Worm (Caenorhabditis elegans) whole organism, L2 larva: Measurements from ENCODE around the gene fzy-1.
A peak's percentile ranks its signal among the peaks of the same experiment; 100 is the strongest.

Experiments used
- C34F6.9 ChIP-seq: fragments of 150-350 bp; optimal IDR thresholded peaks from 2 replicates; lab custom pipeline; 2014; ENCODE audit warnings: missing biosample characterization, missing genetic modification characterization
- F13H6.1 ChIP-seq: sonication (generic microtip); optimal IDR thresholded peaks from 2 replicates; lab custom pipeline; 2016; ENCODE audit warnings: missing genetic modification characterization, missing compliant biosample characterization
- R02D3.7 ChIP-seq: fragments of 150-350 bp; optimal IDR thresholded peaks from 2 replicates; lab custom pipeline; 2014; ENCODE audit warnings: missing biosample characterization, missing genetic modification characterization
- Y55F3AM.14 ChIP-seq: fragments of 200-800 bp; sonication (Bioruptor generic); optimal IDR thresholded peaks from 2 replicates; lab custom pipeline; 2018; ENCODE audit warnings: mild to moderate bottlenecking, missing genetic modification characterization, missing compliant biosample characterization
- ZK546.5 ChIP-seq: sonication (generic microtip); optimal IDR thresholded peaks from 2 replicates; lab custom pipeline; 2017; ENCODE audit warnings: missing biosample characterization, missing genetic modification characterization
- aly-2 ChIP-seq: fragments of 150-350 bp; optimal IDR thresholded peaks from 2 replicates; lab custom pipeline; 2014; ENCODE audit warnings: missing biosample characterization, missing genetic modification characterization
- ama-1 ChIP-seq: fragments of 150-350 bp; optimal IDR thresholded peaks from 2 replicates; lab custom pipeline; 2018; ENCODE audit warnings: inconsistent platforms
- crh-2 ChIP-seq: sonication (generic microtip); optimal IDR thresholded peaks from 2 replicates; lab custom pipeline; 2017; ENCODE audit warnings: missing biosample characterization, missing genetic modification characterization
- dmd-4 ChIP-seq: sonication (generic microtip); optimal IDR thresholded peaks from 2 replicates; lab custom pipeline; 2017; ENCODE audit warnings: missing biosample characterization, missing genetic modification characterization
- egl-27 ChIP-seq: sonication (generic microtip); optimal IDR thresholded peaks from 3 replicates; lab custom pipeline; 2017; ENCODE audit warnings: missing biosample characterization, missing genetic modification reagents, missing genetic modification characterization
- elt-1 ChIP-seq: fragments of 150-350 bp; optimal IDR thresholded peaks from 2 replicates; lab custom pipeline; 2014; ENCODE audit warnings: missing biosample characterization, missing genetic modification characterization
- elt-3 ChIP-seq: sonication (generic microtip); optimal IDR thresholded peaks from 2 replicates; lab custom pipeline; 2017; ENCODE audit warnings: missing biosample characterization, missing genetic modification characterization
- fos-1 ChIP-seq: fragments of 150-350 bp; optimal IDR thresholded peaks from 2 replicates; lab custom pipeline; 2014; ENCODE audit warnings: missing biosample characterization, missing genetic modification characterization
- gmeb-1 ChIP-seq: fragments of 150-350 bp; optimal IDR thresholded peaks from 2 replicates; lab custom pipeline; 2014; ENCODE audit warnings: missing biosample characterization, missing genetic modification characterization
- lin-11 ChIP-seq: fragments of 150-350 bp; sonication (generic microtip); optimal IDR thresholded peaks from 2 replicates; lab custom pipeline; 2014; ENCODE audit warnings: missing biosample characterization, missing genetic modification characterization, inconsistent platforms, mixed read lengths
- lin-39 ChIP-seq: fragments of 150-350 bp; optimal IDR thresholded peaks from 2 replicates; lab custom pipeline; 2014; ENCODE audit warnings: missing biosample characterization, missing genetic modification reagents, missing genetic modification characterization
- lsy-2 ChIP-seq, 2 experiments: fragments of 150-350 bp in 1 of 2; sonication (generic microtip) in 1 of 2; optimal IDR thresholded peaks; 2 replicates each; lab custom pipeline; 2014 to 2017; ENCODE audit warnings: missing biosample characterization in 2 of 2, missing genetic modification characterization in 2 of 2
- mbf-1 ChIP-seq: sonication (generic microtip); optimal IDR thresholded peaks from 2 replicates; lab custom pipeline; 2017; ENCODE audit warnings: missing biosample characterization, missing genetic modification characterization
- nhr-10 ChIP-seq: sonication (generic microtip); optimal IDR thresholded peaks from 2 replicates; lab custom pipeline; 2017; ENCODE audit warnings: missing biosample characterization, missing genetic modification characterization
- nhr-11 ChIP-seq: fragments of 150-350 bp; optimal IDR thresholded peaks from 2 replicates; lab custom pipeline; 2014; ENCODE audit warnings: missing biosample characterization, missing genetic modification characterization
- nhr-12 ChIP-seq: fragments of 150-350 bp; optimal IDR thresholded peaks from 2 replicates; lab custom pipeline; 2014; ENCODE audit warnings: missing biosample characterization, missing genetic modification characterization
- nhr-129 ChIP-seq: fragments of 150-350 bp; optimal IDR thresholded peaks from 2 replicates; lab custom pipeline; 2014; ENCODE audit warnings: missing biosample characterization, missing genetic modification characterization
- nhr-21 ChIP-seq: fragments of 150-350 bp; optimal IDR thresholded peaks from 2 replicates; lab custom pipeline; 2014; ENCODE audit warnings: missing biosample characterization, missing genetic modification characterization
- nhr-23 ChIP-seq: fragments of 150-350 bp; optimal IDR thresholded peaks from 2 replicates; lab custom pipeline; 2014; ENCODE audit warnings: missing biosample characterization, missing genetic modification reagents, missing genetic modification characterization
- nhr-237 ChIP-seq: fragments of 150-350 bp; optimal IDR thresholded peaks from 2 replicates; lab custom pipeline; 2014; ENCODE audit warnings: missing biosample characterization, missing genetic modification characterization
- nhr-25 ChIP-seq: fragments of 150-350 bp; sonication (generic microtip); optimal IDR thresholded peaks from 3 replicates; lab custom pipeline; 2014; ENCODE audit warnings: missing biosample characterization, missing genetic modification characterization
- nhr-6 ChIP-seq: fragments of 150-350 bp; optimal IDR thresholded peaks from 2 replicates; lab custom pipeline; 2014; ENCODE audit warnings: missing biosample characterization, missing genetic modification characterization
- nhr-77 ChIP-seq: fragments of 150-350 bp; optimal IDR thresholded peaks from 2 replicates; lab custom pipeline; 2014; ENCODE audit warnings: missing biosample characterization, missing genetic modification characterization
- peb-1 ChIP-seq: fragments of 150-350 bp; optimal IDR thresholded peaks from 2 replicates; lab custom pipeline; 2014; ENCODE audit warnings: missing biosample characterization, missing genetic modification characterization
- skn-1 ChIP-seq: sonication (generic microtip); optimal IDR thresholded peaks from 2 replicates; lab custom pipeline; 2017; ENCODE audit warnings: missing biosample characterization, missing genetic modification characterization
- sma-3 ChIP-seq: sonication (generic microtip); optimal IDR thresholded peaks from 2 replicates; lab custom pipeline; 2016; ENCODE audit warnings: missing genetic modification reagents, missing genetic modification characterization, missing compliant biosample characterization
- sma-9 ChIP-seq, 2 experiments: fragments of 150-350 bp in 1 of 2; sonication (generic microtip) in 1 of 2; optimal IDR thresholded peaks; 2 replicates each; lab custom pipeline; 2014 to 2016; ENCODE audit warnings: missing genetic modification characterization in 2 of 2, mild to moderate bottlenecking in 1 of 2, missing biosample characterization in 1 of 2, missing compliant biosample characterization in 1 of 2, missing genetic modification reagents in 1 of 2, moderate library complexity in 1 of 2
- unc-39 ChIP-seq: fragments of 150-350 bp; optimal IDR thresholded peaks from 2 replicates; lab custom pipeline; 2014; ENCODE audit warnings: missing biosample characterization, missing genetic modification characterization
- unc-55 ChIP-seq: fragments of 150-350 bp; sonication (generic microtip); optimal IDR thresholded peaks from 3 replicates; lab custom pipeline; 2014; ENCODE audit warnings: missing biosample characterization, missing genetic modification reagents, missing genetic modification characterization
- unc-62 ChIP-seq: fragments of 150-350 bp; optimal IDR thresholded peaks from 2 replicates; lab custom pipeline; 2014; ENCODE audit warnings: missing biosample characterization, missing genetic modification reagents, missing genetic modification characterization
- zag-1 ChIP-seq: fragments of 150-350 bp; optimal IDR thresholded peaks from 2 replicates; lab custom pipeline; 2014; ENCODE audit warnings: missing biosample characterization, missing genetic modification characterization
- ztf-4 ChIP-seq: fragments of 150-350 bp; optimal IDR thresholded peaks from 2 replicates; lab custom pipeline; 2014; ENCODE audit warnings: missing biosample characterization, missing genetic modification characterization

The fzy-1 gene

ce11 chrII:5512473-5513097 lies 12.0 kb downstream of the fzy-1 start:
- TF ChIP-seq fos-1 (tag; lab: Kevin White, UChicago), result peak; percentile 91
- TF ChIP-seq nhr-77 (tag; lab: Kevin White, UChicago), result no peak
- no peak for TF ChIP-seq elt-1
- no peak for TF ChIP-seq nhr-6
- TF ChIP-seq C34F6.9 (tag; lab: Kevin White, UChicago), result no peak
- TF ChIP-seq nhr-129 (tag; lab: Kevin White, UChicago), result no peak
- TF ChIP-seq peb-1 (tag; lab: Kevin White, UChicago), result no peak
- no peak for TF ChIP-seq unc-39
- TF ChIP-seq R02D3.7, result no peak
- no peak for TF ChIP-seq unc-55
- TF ChIP-seq skn-1, result no peak
- no peak for TF ChIP-seq zag-1 (tag; lab: Kevin White, UChicago)
- TF ChIP-seq egl-27 (tag; lab: Kevin White, UChicago), result no peak
- peak; percentile 36 for TF ChIP-seq sma-9 (GFP tag; optimal IDR thresholded peaks at IDR 0.05; lab: Kevin White, UChicago)
- no peak for TF ChIP-seq sma-9 (tag; optimal IDR thresholded peaks at IDR 0.05; lab: Kevin White, UChicago)
- peak; percentile 44 for TF ChIP-seq gmeb-1 (tag; lab: Kevin White, UChicago)

ce11 chrII:5514846-5515245 lies 14.3 kb downstream of the fzy-1 start, which contains the start of gene sahd-1:
TSS of gene sahd-1 (minus strand) at chrII:5514945.
- TF ChIP-seq C34F6.9 (tag; lab: Kevin White, UChicago), result no peak
- TF ChIP-seq fos-1 (tag; lab: Kevin White, UChicago), result peak; percentile 45
- TF ChIP-seq nhr-77 (tag; lab: Kevin White, UChicago), result no peak
- no peak for TF ChIP-seq lsy-2 (tag; optimal IDR thresholded peaks at IDR 0.05; lab: Kevin White, UChicago)
- TF ChIP-seq, all 48 proteins: peak for 1

- TF ChIP-seq peb-1 (tag; lab: Kevin White, UChicago) (no peak), nhr-12 (tag; lab: Kevin White, UChicago) (no peak), C34F6.9 (tag; lab: Kevin White, UChicago) (no peak), nhr-25 (tag; lab: Kevin White, UChicago) (no peak), sma-3 (no peak), elt-3 (tag; lab: Kevin White, UChicago) (no peak), fos-1 (tag; lab: Kevin White, UChicago) (peak; percentile 43), nhr-237 (tag; lab: Kevin White, UChicago) (no peak), lsy-2 (tag; optimal IDR thresholded peaks at IDR 0.05; lab: Kevin White, UChicago) (no peak)
- TF ChIP-seq, all 48 proteins: peak for 1
These were observed 15.0 kb downstream of the fzy-1 start, which contains the start of gene ZK177.3 for ce11 chrII:5515542-5515941. TSS of gene ZK177.3 (plus strand) at chrII:5515842.

- TF ChIP-seq sma-9 (GFP tag; optimal IDR thresholded peaks at IDR 0.05; lab: Kevin White, UChicago) (no peak), sma-9 (tag; optimal IDR thresholded peaks at IDR 0.05; lab: Kevin White, UChicago) (no peak), nhr-12 (tag; lab: Kevin White, UChicago) (no peak), peb-1 (tag; lab: Kevin White, UChicago) (no peak), ama-1 (no peak), nhr-21 (tag; lab: Kevin White, UChicago) (no peak), F13H6.1 (tag; lab: Kevin White, UChicago) (no peak), nhr-23 (tag; lab: Kevin White, UChicago) (no peak), lsy-2 (tag; optimal IDR thresholded peaks at IDR 0.05; lab: Kevin White, UChicago) (no peak), nhr-11 (tag; lab: Kevin White, UChicago) (no peak), ZK546.5 (tag; lab: Kevin White, UChicago) (no peak), nhr-6 (no peak), unc-55 (no peak), nhr-10 (tag; lab: Kevin White, UChicago) (no peak), nhr-77 (tag; lab: Kevin White, UChicago) (no peak), nhr-237 (tag; lab: Kevin White, UChicago) (no peak)
These were observed 17.1 kb downstream of the fzy-1 start, which contains the start of gene ZK177.9 for ce11 chrII:5517643-5518042. TSS of gene ZK177.9 (minus strand) at chrII:5517743.

ce11 chrII:5518055-5518454 lies 17.5 kb downstream of the fzy-1 start:
- no peak for TF ChIP-seq lin-39 (tag; lab: Kevin White, UChicago)
- no peak for TF ChIP-seq lin-11 (tag; lab: Kevin White, UChicago)
- TF ChIP-seq sma-3, result no peak
- TF ChIP-seq gmeb-1 (tag; lab: Kevin White, UChicago), result no peak
- no peak for TF ChIP-seq egl-27 (tag; lab: Kevin White, UChicago)
- no peak for TF ChIP-seq nhr-6
- no peak for TF ChIP-seq Y55F3AM.14 (GFP tag; lab: Kevin White, UChicago)
- TF ChIP-seq unc-55, result no peak
- no peak for TF ChIP-seq nhr-77 (tag; lab: Kevin White, UChicago)
- TF ChIP-seq mbf-1 (tag; lab: Kevin White, UChicago), result no peak
- TF ChIP-seq R02D3.7, result no peak
- no peak for TF ChIP-seq peb-1 (tag; lab: Kevin White, UChicago)
- TF ChIP-seq dmd-4 (tag; lab: Kevin White, UChicago), result no peak
- TF ChIP-seq ztf-4 (tag; lab: Kevin White, UChicago), result no peak
- TF ChIP-seq aly-2, result no peak
- TF ChIP-seq unc-39, result no peak
- TF ChIP-seq crh-2 (tag; lab: Kevin White, UChicago), result no peak
- TF ChIP-seq unc-62 (GFP tag; lab: Kevin White, UChicago), result no peak
- TF ChIP-seq nhr-237 (tag; lab: Kevin White, UChicago), result no peak
- no peak for TF ChIP-seq ZK546.5 (tag; lab: Kevin White, UChicago)
